Fruit fly (Drosophila melanogaster) whole organism, prepupa: ENCODE results near the gene mag.

Experiments used
- Blimp-1 ChIP-seq: fragments of 200-800 bp; sonication (Bioruptor generic); optimal IDR thresholded peaks from 3 replicates; lab custom pipeline; 2017; ENCODE audit warnings: missing biosample characterization, missing genetic modification characterization, mild to moderate bottlenecking, moderate library complexity, missing genetic modification reagents
- CG16779 ChIP-seq: fragments of 200-800 bp; sonication (Bioruptor generic); optimal IDR thresholded peaks from 3 replicates; lab custom pipeline; 2017; ENCODE audit warnings: missing biosample characterization, mild to moderate bottlenecking, missing genetic modification characterization
- CG7368 ChIP-seq: fragments of 200-800 bp; sonication (Bioruptor generic); optimal IDR thresholded peaks from 3 replicates; lab custom pipeline; 2016; ENCODE audit warnings: missing biosample characterization, missing genetic modification characterization
- Ets96B ChIP-seq: fragments of 200-800 bp; optimal IDR thresholded peaks from 2 replicates; lab custom pipeline; 2019; ENCODE audit warnings: missing biosample characterization, mild to moderate bottlenecking, missing genetic modification characterization, moderate library complexity
- Hr38 ChIP-seq: sonication (Bioruptor generic); optimal IDR thresholded peaks from 2 replicates; lab custom pipeline; 2016; ENCODE audit warnings: missing biosample characterization, missing genetic modification characterization
- Lpt ChIP-seq: fragments of 200-800 bp; sonication (Bioruptor generic); optimal IDR thresholded peaks from 3 replicates; lab custom pipeline; 2016; ENCODE audit warnings: missing biosample characterization, missing genetic modification characterization
- Met ChIP-seq: fragments of 200-800 bp; sonication (Bioruptor generic); optimal IDR thresholded peaks from 3 replicates; lab custom pipeline; 2016; ENCODE audit warnings: missing biosample characterization, missing genetic modification characterization
- OdsH ChIP-seq: fragments of 200-800 bp; sonication (Bioruptor generic); optimal IDR thresholded peaks from 3 replicates; lab custom pipeline; 2016; ENCODE audit warnings: missing biosample characterization, missing genetic modification characterization
- Sox102F ChIP-seq: fragments of 200-800 bp; sonication (Bioruptor generic); optimal IDR thresholded peaks from 2 replicates; lab custom pipeline; 2016; ENCODE audit warnings: missing biosample characterization, mild to moderate bottlenecking, missing genetic modification characterization
- cyc ChIP-seq: fragments of 200-800 bp; sonication (Bioruptor generic); optimal IDR thresholded peaks from 3 replicates; lab custom pipeline; 2016; ENCODE audit warnings: missing biosample characterization, missing genetic modification characterization
- fd59A ChIP-seq: fragments of 200-800 bp; sonication (Bioruptor generic); optimal IDR thresholded peaks from 2 replicates; lab custom pipeline; 2017; ENCODE audit warnings: missing biosample characterization, mild to moderate bottlenecking, missing genetic modification characterization, missing genetic modification reagents
- lz ChIP-seq: fragments of 200-800 bp; sonication (Bioruptor generic); optimal IDR thresholded peaks from 3 replicates; lab custom pipeline; 2016; ENCODE audit warnings: missing biosample characterization, missing genetic modification characterization

dm6 chr3L:20464677-20465076, 4.2 kb downstream of the mag start, which contains the start of gene atk:
- TF ChIP-seq Met (GFP tag; lab: Kevin White, UChicago), result no peak
- no peak for TF ChIP-seq Blimp-1
- no peak for TF ChIP-seq Hr38 (GFP tag; lab: Kevin White, UChicago)
- no peak for TF ChIP-seq CG7368
- no peak for TF ChIP-seq Sox102F (GFP tag; lab: Kevin White, UChicago)
- no peak for TF ChIP-seq lz
- TF ChIP-seq OdsH (GFP tag; lab: Kevin White, UChicago), result no peak
- TF ChIP-seq cyc (GFP tag; lab: Kevin White, UChicago), result no peak
- TF ChIP-seq Ets96B (tag; lab: Kevin White, UChicago), result no peak
- TF ChIP-seq fd59A (GFP tag; lab: Kevin White, UChicago), result no peak
- no peak for TF ChIP-seq CG16779 (tag; lab: Kevin White, UChicago)
- TF ChIP-seq Lpt (GFP tag; lab: Kevin White, UChicago), result no peak
